Worm (Caenorhabditis elegans): ENCODE measurements around the gene tex-2.

DNA sequence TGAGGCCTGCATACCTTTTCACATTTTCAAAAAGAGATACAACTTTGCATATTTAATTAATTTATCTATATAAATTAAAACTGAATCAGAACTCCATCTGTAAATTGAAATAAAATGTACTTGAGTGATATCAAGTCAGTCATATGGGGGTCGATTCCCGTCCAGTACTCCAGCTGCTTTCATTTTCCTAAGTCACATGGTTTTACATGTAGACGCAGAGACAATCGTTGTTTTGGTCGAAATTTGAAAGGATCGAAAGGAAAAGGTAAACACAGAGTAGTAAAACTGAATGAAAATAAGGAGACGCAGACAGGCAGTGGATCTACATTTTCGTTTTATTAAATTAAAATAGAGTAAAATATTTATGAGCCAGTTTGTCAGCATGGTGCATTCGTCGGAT, 716 bp upstream of the tex-2 start:
- TF ChIP-seq nhr-12 (tag; optimal IDR thresholded peaks at IDR 0.05): no peak
- TF ChIP-seq R02D3.7 (tag; optimal IDR thresholded peaks at IDR 0.05): no peak
- TF ChIP-seq nhr-11 (tag; optimal IDR thresholded peaks at IDR 0.05): no peak
- TF ChIP-seq ama-1 (optimal IDR thresholded peaks at IDR 0.05): no peak
- TF ChIP-seq egl-27 (tag; optimal IDR thresholded peaks at IDR 0.05): no peak
- no peak for TF ChIP-seq mab-5 (tag; optimal IDR thresholded peaks at IDR 0.05)
- no peak for TF ChIP-seq snpc-4 (tag; optimal IDR thresholded peaks at IDR 0.05)
- TF ChIP-seq nhr-23 (tag; optimal IDR thresholded peaks at IDR 0.05): no peak
- no peak for TF ChIP-seq unc-39 (tag; optimal IDR thresholded peaks at IDR 0.05)
- TF ChIP-seq aly-2 (tag; optimal IDR thresholded peaks at IDR 0.05): no peak
- no peak for TF ChIP-seq nhr-237 (tag; optimal IDR thresholded peaks at IDR 0.05)
- TF ChIP-seq unc-62 (GFP tag; optimal IDR thresholded peaks at IDR 0.05): no peak
- TF ChIP-seq nhr-77 (tag; optimal IDR thresholded peaks at IDR 0.05): no peak

Data from whole organism, L2 larva.